Worm (Caenorhabditis elegans): ENCODE results near the gene rdy-2.

Gene rdy-2

ce11 chrV:13571714-13572258 is 29.0 kb downstream of the rdy-2 start, which contains the start of gene C50B8.4 (continued):
- TF ChIP-seq daf-8 (GFP tag; IDR thresholded peaks at IDR 0.05) (no peak), dve-1 (tag; optimal IDR thresholded peaks at IDR 0.05; ENCODE audit: insufficient read depth) (peak; percentile 46), F44E2.7 (GFP tag; IDR thresholded peaks at IDR 0.05) (no peak), nhr-11 (tag; optimal IDR thresholded peaks at IDR 0.05) (no peak), skn-1 (tag; optimal IDR thresholded peaks at IDR 0.05) (no peak), nhr-77 (tag; optimal IDR thresholded peaks at IDR 0.05) (peak; percentile 28), nhr-28 (tag; optimal IDR thresholded peaks at IDR 0.05) (peak; percentile 39), hlh-11 (tag; optimal IDR thresholded peaks at IDR 0.05) (peak; percentile 75), sdz-12 (GFP tag; optimal IDR thresholded peaks at IDR 0.05) (no peak), fkh-10 (GFP tag; optimal IDR thresholded peaks at IDR 0.05) (no peak), lsy-2 (tag; optimal IDR thresholded peaks at IDR 0.05) (no peak), hif-1 (tag; optimal IDR thresholded peaks at IDR 0.05) (no peak), Y48G9A.11 (GFP tag; IDR thresholded peaks at IDR 0.05) (no peak), zag-1 (tag; optimal IDR thresholded peaks at IDR 0.05) (no peak), pqm-1 (tag; optimal IDR thresholded peaks at IDR 0.05) (peak; percentile 66), tra-1 (GFP tag; IDR thresholded peaks at IDR 0.05) (no peak), cey-2 (tag; optimal IDR thresholded peaks at IDR 0.05; ENCODE audit: borderline replicate concordance, insufficient read depth) (no peak), zfp-3 (GFP tag; conservative IDR thresholded peaks at IDR 0.05) (no peak)

- TF ChIP-seq Y75B8A.6 (GFP tag; IDR thresholded peaks at IDR 0.05) (no peak), snpc-4 (tag; optimal IDR thresholded peaks at IDR 0.05) (no peak), Y5F2A.4 (GFP tag; optimal IDR thresholded peaks at IDR 0.05) (no peak), aly-2 (tag; optimal IDR thresholded peaks at IDR 0.05) (no peak), set-16 (GFP tag; IDR thresholded peaks at IDR 0.05) (no peak), duxl-1 (tag; optimal IDR thresholded peaks at IDR 0.05; ENCODE audit: poor library complexity) (no peak), hlh-30 (tag; optimal IDR thresholded peaks at IDR 0.05; ENCODE audit: insufficient read depth) (peak; percentile 51), F49E8.2 (tag; optimal IDR thresholded peaks at IDR 0.05; ENCODE audit: borderline replicate concordance) (no peak), Y48G9A.11 (GFP tag; IDR thresholded peaks at IDR 0.05) (no peak), daf-16 (GFP tag; optimal IDR thresholded peaks at IDR 0.05) (no peak), daf-16 (tag; optimal IDR thresholded peaks at IDR 0.05) (peak; percentile 12), rbr-2 (tag; optimal IDR thresholded peaks at IDR 0.05) (no peak), mdt-29 (GFP tag; IDR thresholded peaks at IDR 0.05) (no peak), nhr-237 (tag; optimal IDR thresholded peaks at IDR 0.05) (no peak), saeg-2 (GFP tag; IDR thresholded peaks at IDR 0.05) (no peak), hmg-1.1 (GFP tag; IDR thresholded peaks at IDR 0.05) (0 out of 2 replicates have a peak, but pooled peaks have one; percentile 19), daf-12 (tag; optimal IDR thresholded peaks at IDR 0.05) (no peak), lim-7 (GFP tag; IDR thresholded peaks at IDR 0.05) (no peak), daf-19 (GFP tag; conservative IDR thresholded peaks at IDR 0.05) (no peak), ztf-11 (tag; optimal IDR thresholded peaks at IDR 0.05) (no peak), aha-1 (tag) (peak; percentile 86), hif-1 (tag; optimal IDR thresholded peaks at IDR 0.05) (peak in 1 of 2 experiments; percentile 4), F10B5.3 (tag; optimal IDR thresholded peaks at IDR 0.05) (no peak), ama-1 (optimal IDR thresholded peaks at IDR 0.05) (no peak), madf-9 (GFP tag; conservative IDR thresholded peaks at IDR 0.05) (no peak), fkh-10 (GFP tag; optimal IDR thresholded peaks at IDR 0.05) (no peak), lin-38 (GFP tag; IDR thresholded peaks at IDR 0.05) (peak; percentile 95), daf-8 (GFP tag; IDR thresholded peaks at IDR 0.05) (no peak), dve-1 (tag; optimal IDR thresholded peaks at IDR 0.05; ENCODE audit: insufficient read depth) (peak; percentile 52), mes-2 (tag; optimal IDR thresholded peaks at IDR 0.05; ENCODE audit: poor library complexity, severe bottlenecking) (peak; percentile 82), lin-13 (GFP tag; optimal IDR thresholded peaks at IDR 0.05) (no peak), R02D3.7 (tag; optimal IDR thresholded peaks at IDR 0.05) (no peak), fos-1 (tag; optimal IDR thresholded peaks at IDR 0.05) (no peak), hlh-11 (tag; optimal IDR thresholded peaks at IDR 0.05) (peak; percentile 39), unc-62 (GFP tag; optimal IDR thresholded peaks at IDR 0.05 in 1 of 2) (no peak), unc-62 (tag; optimal IDR thresholded peaks at IDR 0.05) (no peak), spr-3 (GFP tag; optimal IDR thresholded peaks at IDR 0.05) (no peak), ZK546.5 (tag; optimal IDR thresholded peaks at IDR 0.05) (no peak)
Observed at ce11 chrV:13568533-13568932, 32.2 kb downstream of the rdy-2 start, which contains the start of the genes nuaf-1 and bir-2. Gene nuaf-1, minus strand, starts transcription at chrV:13568630. Gene bir-2, plus strand, starts transcription at chrV:13568850.
